Worm (Caenorhabditis elegans): ENCODE data around the gene clec-76.
A peak's percentile ranks its signal among the peaks of the same experiment; 100 is the strongest.

The clec-76 gene

ce11 chrIV:3965013-3965412 is at the start of gene clec-76:
Gene clec-76 (plus strand): TSS chrIV:3965246.
- TF ChIP-seq sma-9 (GFP tag; optimal IDR thresholded peaks at IDR 0.05) (peak; percentile 52), sma-9 (tag; optimal IDR thresholded peaks at IDR 0.05) (no peak), nhr-237 (tag; optimal IDR thresholded peaks at IDR 0.05) (no peak), fos-1 (tag; optimal IDR thresholded peaks at IDR 0.05) (peak; percentile 41), ZK546.5 (tag; optimal IDR thresholded peaks at IDR 0.05) (no peak), elt-3 (tag; optimal IDR thresholded peaks at IDR 0.05) (no peak), blmp-1 (tag; optimal IDR thresholded peaks at IDR 0.05; ENCODE audit: insufficient read depth) (no peak), nhr-77 (tag; optimal IDR thresholded peaks at IDR 0.05) (no peak)

DNA sequence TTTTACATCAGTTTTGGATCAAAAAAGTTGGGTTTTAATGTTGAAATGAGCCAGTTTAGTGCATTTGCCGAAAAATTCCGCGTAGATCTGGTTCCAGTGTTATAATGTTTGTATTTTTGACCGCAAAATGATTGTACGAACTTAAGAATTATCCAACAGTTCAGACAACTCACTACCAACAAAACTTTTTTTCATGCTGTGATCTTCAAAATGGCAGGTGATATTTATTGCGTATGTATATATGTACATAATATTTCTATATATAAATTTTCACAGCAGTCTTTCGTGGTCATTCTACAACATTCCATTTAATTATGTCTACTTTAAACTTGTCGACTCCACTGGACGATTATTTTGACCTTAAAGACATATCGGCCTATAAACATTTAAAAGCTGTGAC is 49.8 kb upstream of the clec-76 start, which contains the start of gene srz-20:
srz-20 (plus strand) TSS at position 301 of the 400 bp plus-strand sequence.
- TF ChIP-seq mab-5 (tag; optimal IDR thresholded peaks at IDR 0.05) (no peak), ztf-1 (GFP tag; conservative IDR thresholded peaks at IDR 0.05) (no peak), skn-1 (tag; optimal IDR thresholded peaks at IDR 0.05) (no peak), Y55F3AM.14 (GFP tag; optimal IDR thresholded peaks at IDR 0.05) (no peak), nhr-10 (tag; optimal IDR thresholded peaks at IDR 0.05) (no peak), sma-9 (GFP tag; optimal IDR thresholded peaks at IDR 0.05) (no peak), sma-9 (tag; optimal IDR thresholded peaks at IDR 0.05) (no peak), lin-39 (tag; optimal IDR thresholded peaks at IDR 0.05) (no peak), ama-1 (optimal IDR thresholded peaks at IDR 0.05) (no peak), nhr-23 (tag; optimal IDR thresholded peaks at IDR 0.05) (no peak), snpc-4 (tag; optimal IDR thresholded peaks at IDR 0.05) (no peak), nhr-129 (tag; optimal IDR thresholded peaks at IDR 0.05) (no peak), nhr-21 (tag; optimal IDR thresholded peaks at IDR 0.05) (no peak), elt-1 (tag; optimal IDR thresholded peaks at IDR 0.05) (no peak), F13H6.1 (tag; optimal IDR thresholded peaks at IDR 0.05) (no peak), ZK546.5 (tag; optimal IDR thresholded peaks at IDR 0.05) (no peak), zag-1 (tag; optimal IDR thresholded peaks at IDR 0.05) (no peak), unc-62 (GFP tag; optimal IDR thresholded peaks at IDR 0.05) (no peak), mdl-1 (tag; optimal IDR thresholded peaks at IDR 0.05) (no peak), nhr-25 (tag; optimal IDR thresholded peaks at IDR 0.05) (no peak)

DNA sequence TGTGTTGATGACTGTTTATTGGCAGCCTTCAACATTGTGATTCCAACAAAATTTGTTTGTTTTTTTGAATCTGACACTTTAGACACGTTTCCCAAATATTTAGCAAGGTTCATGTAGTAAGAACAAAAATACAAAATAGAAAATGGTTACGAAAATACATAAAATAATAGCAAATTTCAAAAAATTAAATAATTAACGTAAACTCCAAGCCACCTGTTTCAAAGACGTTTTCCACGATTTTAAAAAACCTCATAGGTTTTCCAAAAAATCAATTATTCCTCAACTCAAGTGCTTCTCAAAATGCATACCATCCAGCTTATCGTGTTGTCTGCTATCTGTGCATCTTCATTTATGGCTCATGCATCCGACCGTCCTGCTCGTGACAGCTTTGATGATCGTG is 47.6 kb upstream of the clec-76 start, which contains the start of gene F56D6.14:
F56D6.14 (plus strand) TSS at position 301 of the 400 bp plus-strand sequence.
- TF ChIP-seq ceh-82 (tag; optimal IDR thresholded peaks at IDR 0.05) (no peak), aly-2 (tag; optimal IDR thresholded peaks at IDR 0.05) (no peak), sma-3 (GFP tag; optimal IDR thresholded peaks at IDR 0.05) (no peak), egl-27 (tag; optimal IDR thresholded peaks at IDR 0.05) (no peak), peb-1 (tag; optimal IDR thresholded peaks at IDR 0.05) (no peak), zag-1 (tag; optimal IDR thresholded peaks at IDR 0.05) (no peak), ztf-1 (GFP tag; conservative IDR thresholded peaks at IDR 0.05) (no peak), mab-5 (tag; optimal IDR thresholded peaks at IDR 0.05) (no peak), sem-4 (tag; optimal IDR thresholded peaks at IDR 0.05) (no peak), ztf-4 (tag; optimal IDR thresholded peaks at IDR 0.05) (no peak), ceh-16 (tag; optimal IDR thresholded peaks at IDR 0.05) (no peak), lin-39 (tag; optimal IDR thresholded peaks at IDR 0.05) (no peak), dmd-4 (tag; optimal IDR thresholded peaks at IDR 0.05) (no peak), lin-11 (tag; optimal IDR thresholded peaks at IDR 0.05) (no peak), snpc-4 (tag; optimal IDR thresholded peaks at IDR 0.05) (no peak), blmp-1 (tag; optimal IDR thresholded peaks at IDR 0.05; ENCODE audit: insufficient read depth) (no peak), nhr-21 (tag; optimal IDR thresholded peaks at IDR 0.05) (no peak), skn-1 (tag; optimal IDR thresholded peaks at IDR 0.05) (no peak)

DNA sequence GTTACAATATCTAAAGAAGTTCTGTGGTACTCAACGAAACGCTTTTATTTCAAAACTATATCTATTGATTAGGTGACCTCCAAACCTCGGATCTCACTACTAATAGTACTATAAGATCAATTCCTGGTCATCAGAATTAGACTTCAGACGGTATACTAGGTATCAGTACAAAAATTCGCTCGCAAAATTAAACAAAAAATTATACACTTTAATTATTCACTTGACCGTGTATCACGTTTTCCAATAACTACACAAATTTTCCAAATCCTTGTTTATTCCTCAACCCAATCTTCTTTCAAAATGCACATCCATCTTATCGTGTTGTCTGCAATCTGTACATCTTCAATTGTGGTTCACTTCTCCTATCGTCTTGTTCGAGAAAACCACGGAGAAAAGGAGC is 46.9 kb upstream of the clec-76 start, which contains the start of gene F56D6.23:
F56D6.23 (plus strand) TSS at position 301 of the 400 bp plus-strand sequence.
- TF ChIP-seq crh-2 (tag; optimal IDR thresholded peaks at IDR 0.05) (no peak), nhr-129 (tag; optimal IDR thresholded peaks at IDR 0.05) (no peak), sma-9 (GFP tag; optimal IDR thresholded peaks at IDR 0.05) (no peak), sma-9 (tag; optimal IDR thresholded peaks at IDR 0.05) (no peak), nhr-21 (tag; optimal IDR thresholded peaks at IDR 0.05) (no peak), ama-1 (optimal IDR thresholded peaks at IDR 0.05) (no peak), elt-1 (tag; optimal IDR thresholded peaks at IDR 0.05) (no peak), ztf-4 (tag; optimal IDR thresholded peaks at IDR 0.05) (no peak), ceh-16 (tag; optimal IDR thresholded peaks at IDR 0.05) (no peak), egl-27 (tag; optimal IDR thresholded peaks at IDR 0.05) (no peak), dmd-4 (tag; optimal IDR thresholded peaks at IDR 0.05) (no peak), snpc-4 (tag; optimal IDR thresholded peaks at IDR 0.05) (no peak), elt-3 (tag; optimal IDR thresholded peaks at IDR 0.05) (no peak), sem-4 (tag; optimal IDR thresholded peaks at IDR 0.05) (no peak), nhr-25 (tag; optimal IDR thresholded peaks at IDR 0.05) (no peak), unc-62 (GFP tag; optimal IDR thresholded peaks at IDR 0.05) (no peak), nhr-11 (tag; optimal IDR thresholded peaks at IDR 0.05) (no peak)
